Worm (Caenorhabditis elegans): Measurements from ENCODE around the gene K07C5.2.

DNA sequence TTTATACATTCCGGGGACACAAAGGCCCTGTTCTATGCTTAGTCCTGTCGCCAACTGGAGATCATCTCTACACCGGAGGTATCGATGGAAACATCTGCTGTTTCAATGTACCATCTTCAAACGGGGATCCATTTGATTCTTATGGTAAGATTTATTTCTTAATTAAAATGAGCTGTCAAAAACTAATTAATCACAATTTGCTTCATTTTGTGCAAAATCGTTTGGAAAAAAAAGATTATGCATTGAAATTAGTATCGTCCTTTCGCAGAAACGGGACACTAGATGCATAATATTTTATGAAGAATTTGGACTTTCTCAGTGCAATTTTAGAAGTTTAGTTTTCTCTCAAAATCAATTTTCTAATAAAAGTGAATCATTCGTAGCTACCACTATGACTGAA, 24.5 kb downstream of the K07C5.2 start:
- TF ChIP-seq ama-1 (optimal IDR thresholded peaks at IDR 0.05), result no peak
- no peak for TF ChIP-seq B0310.2 (tag; optimal IDR thresholded peaks at IDR 0.05)
- TF ChIP-seq tbx-37 (GFP tag; conservative IDR thresholded peaks at IDR 0.05), result no peak
- no peak for TF ChIP-seq hmbx-1 (tag; optimal IDR thresholded peaks at IDR 0.05)
- no peak for TF ChIP-seq scrt-1 (GFP tag; IDR thresholded peaks at IDR 0.05)
- no peak for TF ChIP-seq hnd-1 (tag; optimal IDR thresholded peaks at IDR 0.05)
- TF ChIP-seq flt-1 (GFP tag; IDR thresholded peaks at IDR 0.05), result no peak
- TF ChIP-seq aly-1 (tag; optimal IDR thresholded peaks at IDR 0.05), result no peak

Measured in whole organism, early embryonic.